Fruit fly (Drosophila melanogaster) whole organism, embryonic: ENCODE data around the gene Sil1.

Experiments used
- Adf1 ChIP-seq: fragments of 200-800 bp; sonication (Bioruptor generic); IDR thresholded peaks from 2 replicates; pipeline ENCODE4 v1.3.6; 2022; ENCODE audit warnings: missing biosample characterization, missing genetic modification characterization
- B-H2 ChIP-seq: fragments of 200-800 bp; sonication (Bioruptor generic); optimal IDR thresholded peaks from 2 replicates; lab custom pipeline; 2018; ENCODE audit warnings: missing biosample characterization, mild to moderate bottlenecking, missing genetic modification characterization
- CG10267 ChIP-seq: fragments of 200-800 bp; sonication (Bioruptor generic); optimal IDR thresholded peaks from 2 replicates; lab custom pipeline; 2018; ENCODE audit warnings: missing biosample characterization, mild to moderate bottlenecking, missing genetic modification characterization, moderate library complexity
- CG11560 ChIP-seq: fragments of 200-800 bp; sonication (Bioruptor generic); IDR thresholded peaks from 3 replicates; pipeline ENCODE4 v1.3.6; 2022; ENCODE audit warnings: missing biosample characterization, missing genetic modification characterization
- CG12299 ChIP-seq: fragments of 200-800 bp; sonication (Bioruptor generic); optimal IDR thresholded peaks from 2 replicates; lab custom pipeline; 2018; ENCODE audit warnings: missing biosample characterization, mild to moderate bottlenecking, missing genetic modification characterization
- CG1233 ChIP-seq: fragments of 200-800 bp; sonication (Bioruptor generic); optimal IDR thresholded peaks from 4 replicates; lab custom pipeline; 2018; ENCODE audit warnings: missing biosample characterization, mild to moderate bottlenecking, missing genetic modification characterization
- CG15269 ChIP-seq: fragments of 200-800 bp; sonication (Bioruptor generic); optimal IDR thresholded peaks from 2 replicates; lab custom pipeline; 2018; ENCODE audit warnings: missing biosample characterization, mild to moderate bottlenecking, missing genetic modification characterization, moderate library complexity
- CG1602 ChIP-seq: fragments of 200-800 bp; sonication (Bioruptor generic); optimal IDR thresholded peaks from 3 replicates; lab custom pipeline; 2016; ENCODE audit warnings: missing biosample characterization, missing genetic modification characterization
- CG17385 ChIP-seq: fragments of 200-800 bp; sonication (Bioruptor generic); optimal IDR thresholded peaks from 3 replicates; lab custom pipeline; 2018; ENCODE audit warnings: missing biosample characterization, mild to moderate bottlenecking, missing genetic modification characterization
- CG18011 ChIP-seq: fragments of 200-800 bp; sonication (Bioruptor generic); optimal IDR thresholded peaks from 2 replicates; lab custom pipeline; 2017; ENCODE audit warnings: missing biosample characterization, missing genetic modification characterization, mild to moderate bottlenecking, moderate library complexity, missing genotype
- CG2199 ChIP-seq: fragments of 200-800 bp; sonication (Bioruptor generic); IDR thresholded peaks from 3 replicates; pipeline ENCODE4 v1.3.6; 2022; ENCODE audit warnings: missing biosample characterization, missing genetic modification characterization
- CG3726 ChIP-seq: fragments of 200-800 bp; sonication (Bioruptor generic); IDR thresholded peaks from 3 replicates; pipeline ENCODE4, ENCODE4 v1.3.6; 2022; ENCODE audit warnings: missing biosample characterization, missing genetic modification characterization
- CG4820 ChIP-seq: fragments of 200-800 bp; sonication (Bioruptor generic); optimal IDR thresholded peaks from 3 replicates; lab custom pipeline; 2016; ENCODE audit warnings: missing biosample characterization, missing genetic modification characterization
- CG5245 ChIP-seq: fragments of 200-800 bp; sonication (Bioruptor generic); optimal IDR thresholded peaks from 3 replicates; lab custom pipeline; 2016; ENCODE audit warnings: missing biosample characterization, missing genetic modification characterization
- CG8089 ChIP-seq: fragments of 200-800 bp; sonication (Bioruptor generic); optimal IDR thresholded peaks from 3 replicates; lab custom pipeline; 2016; ENCODE audit warnings: missing biosample characterization, missing genetic modification characterization
- CG8388 ChIP-seq: fragments of 200-800 bp; sonication (Bioruptor generic); optimal IDR thresholded peaks from 2 replicates; lab custom pipeline; 2019; ENCODE audit warnings: missing biosample characterization, mild to moderate bottlenecking, missing genetic modification characterization, moderate library complexity
- Gug ChIP-seq: fragments of 200-800 bp; sonication (Bioruptor generic); IDR thresholded peaks from 4 replicates; pipeline ENCODE4 v1.3.6; 2022; ENCODE audit warnings: missing biosample characterization, missing genetic modification characterization
- Hand ChIP-seq: fragments of 200-800 bp; sonication (Bioruptor generic); optimal IDR thresholded peaks from 2 replicates; lab custom pipeline; 2017; ENCODE audit warnings: mild to moderate bottlenecking, missing biosample characterization, missing genetic modification reagents, missing genetic modification characterization
- HmgD ChIP-seq: fragments of 200-800 bp; sonication (Bioruptor generic); optimal IDR thresholded peaks from 3 replicates; lab custom pipeline; 2016; ENCODE audit warnings: missing biosample characterization, missing genetic modification characterization
- Hr3 ChIP-seq: fragments of 200-800 bp; sonication (Bioruptor generic); optimal IDR thresholded peaks from 3 replicates; lab custom pipeline; 2016; ENCODE audit warnings: missing biosample characterization, missing genetic modification characterization
- MBD-R2 ChIP-seq: fragments of 200-800 bp; sonication (Bioruptor generic); IDR thresholded peaks from 2 replicates; pipeline ENCODE4 v1.3.6; 2022; ENCODE audit warnings: missing biosample characterization, missing genetic modification characterization
- Optix ChIP-seq: fragments of 200-800 bp; sonication (Bioruptor generic); IDR thresholded peaks from 3 replicates; pipeline ENCODE4 v1.3.6; 2022; ENCODE audit warnings: missing biosample characterization, missing genetic modification characterization
- Pdp1 ChIP-seq, 2 experiments: fragments of 200-800 bp; sonication (Bioruptor generic); optimal IDR thresholded peaks; 3 replicates each; lab custom pipeline; 2016; ENCODE audit warnings: missing biosample characterization in 2 of 2, missing genetic modification characterization in 2 of 2, mild to moderate bottlenecking in 1 of 2, moderate library complexity in 1 of 2
- Side ChIP-seq: fragments of 200-800 bp; sonication (Bioruptor generic); optimal IDR thresholded peaks from 2 replicates; lab custom pipeline; 2016; ENCODE audit warnings: missing biosample characterization, missing genetic modification characterization
- Taf1 ChIP-seq: fragments of 200-800 bp; sonication (Bioruptor generic); IDR thresholded peaks from 2 replicates; pipeline ENCODE4 v1.3.6; 2022; ENCODE audit warnings: missing biosample characterization, missing genetic modification characterization
- YL-1 ChIP-seq: fragments of 200-800 bp; sonication (Bioruptor generic); optimal IDR thresholded peaks from 3 replicates; lab custom pipeline; 2017; ENCODE audit warnings: missing biosample characterization, mild to moderate bottlenecking, missing genetic modification characterization
- abd-A ChIP-seq: fragments of 200-800 bp; sonication (Bioruptor generic); optimal IDR thresholded peaks from 3 replicates; lab custom pipeline; 2019; ENCODE audit warnings: missing biosample characterization, mild to moderate bottlenecking, missing genetic modification characterization, moderate library complexity
- ac ChIP-seq: fragments of 200-800 bp; sonication (Bioruptor generic); optimal IDR thresholded peaks from 3 replicates; lab custom pipeline; 2017; ENCODE audit warnings: missing biosample characterization, mild to moderate bottlenecking, missing genetic modification characterization
- ase ChIP-seq: fragments of 200-800 bp; sonication (Bioruptor generic); IDR thresholded peaks from 3 replicates; pipeline ENCODE4 v1.3.6; 2022; ENCODE audit warnings: missing biosample characterization, missing genetic modification characterization
- ash1 ChIP-seq: fragments of 200-800 bp; sonication (Bioruptor generic); optimal IDR thresholded peaks from 2 replicates; lab custom pipeline; 2018; ENCODE audit warnings: missing biosample characterization, mild to moderate bottlenecking, missing genetic modification characterization
- bab2 ChIP-seq: fragments of 200-800 bp; sonication (Bioruptor generic); optimal IDR thresholded peaks from 2 replicates; lab custom pipeline; 2016; ENCODE audit warnings: missing biosample characterization, missing genetic modification characterization
- br ChIP-seq: fragments of >200 bp; optimal IDR thresholded peaks from 2 replicates; lab custom pipeline; 2017
- cg ChIP-seq: fragments of 200-800 bp; sonication (Bioruptor generic); optimal IDR thresholded peaks from 3 replicates; lab custom pipeline; 2019; ENCODE audit warnings: missing biosample characterization, mild to moderate bottlenecking, missing genetic modification characterization, moderate library complexity
- chinmo ChIP-seq: fragments of 200-800 bp; sonication (Bioruptor generic); IDR thresholded peaks from 4 replicates; pipeline ENCODE4 v1.3.6; 2022; ENCODE audit warnings: missing biosample characterization, missing genetic modification characterization; ENCODE audit not compliant: partially characterized antibody
- cwo ChIP-seq: fragments of 200-800 bp; sonication (Bioruptor generic); optimal IDR thresholded peaks from 3 replicates; lab custom pipeline; 2017; ENCODE audit warnings: missing biosample characterization, missing genetic modification characterization, mild to moderate bottlenecking, moderate library complexity, missing genetic modification reagents
- dan ChIP-seq: fragments of 200-800 bp; sonication (Bioruptor generic); IDR thresholded peaks from 2 replicates; pipeline ENCODE4 v1.3.6; 2022; ENCODE audit warnings: missing biosample characterization, missing genetic modification characterization
- danr ChIP-seq: fragments of 200-800 bp; sonication (Bioruptor generic); IDR thresholded peaks from 2 replicates; pipeline ENCODE4 v1.3.6; 2022; ENCODE audit warnings: missing biosample characterization, missing genetic modification characterization
- dimm ChIP-seq: fragments of 200-800 bp; sonication (Bioruptor generic); IDR thresholded peaks from 2 replicates; pipeline ENCODE4 v1.3.6; 2022; ENCODE audit warnings: missing biosample characterization, missing genetic modification characterization
- ems ChIP-seq: fragments of 200-800 bp; sonication (Bioruptor generic); optimal IDR thresholded peaks from 3 replicates; lab custom pipeline; 2016; ENCODE audit warnings: missing biosample characterization, missing genetic modification characterization
- eyg ChIP-seq: fragments of 200-800 bp; sonication (Bioruptor generic); optimal IDR thresholded peaks from 3 replicates; lab custom pipeline; 2016; ENCODE audit warnings: missing biosample characterization, missing genetic modification characterization
- gsb ChIP-seq: fragments of 200-800 bp; sonication (Bioruptor generic); IDR thresholded peaks from 2 replicates; pipeline ENCODE4 v1.3.6; 2022; ENCODE audit warnings: missing biosample characterization, missing genetic modification characterization
- ham ChIP-seq: fragments of 200-800 bp; sonication (Bioruptor generic); IDR thresholded peaks from 2 replicates; pipeline ENCODE4 v1.3.6; 2022; ENCODE audit warnings: missing biosample characterization, missing genetic modification characterization
- her ChIP-seq: fragments of 200-800 bp; sonication (Bioruptor generic); optimal IDR thresholded peaks from 2 replicates; lab custom pipeline; 2016; ENCODE audit warnings: missing biosample characterization, missing genetic modification characterization
- inv ChIP-seq: fragments of 200-800 bp; sonication (Bioruptor generic); IDR thresholded peaks from 2 replicates; pipeline ENCODE4 v1.3.6; 2022; ENCODE audit warnings: missing biosample characterization, missing genetic modification characterization; ENCODE audit not compliant: partially characterized antibody
- kni ChIP-seq: fragments of 200-800 bp; sonication (Bioruptor generic); optimal IDR thresholded peaks from 3 replicates; lab custom pipeline; 2017; ENCODE audit warnings: mild to moderate bottlenecking, missing biosample characterization, missing genetic modification reagents, missing genetic modification characterization
- lola ChIP-seq, 3 experiments: fragments of >200 bp in 2 of 3; fragments of 200-800 bp in 1 of 3; sonication (Bioruptor generic) in 1 of 3; optimal IDR thresholded peaks; 2 replicates each; lab custom pipeline; 2017 to 2019; ENCODE audit warnings: missing biosample characterization in 3 of 3, missing genetic modification characterization in 3 of 3, mild to moderate bottlenecking in 1 of 3, moderate library complexity in 1 of 3
- otp ChIP-seq: fragments of 200-800 bp; sonication (Bioruptor generic); IDR thresholded peaks from 3 replicates; pipeline ENCODE4, ENCODE4 v1.3.6; 2022; ENCODE audit warnings: missing biosample characterization, missing genetic modification characterization
- p53 ChIP-seq: fragments of 200-800 bp; sonication (Bioruptor generic); optimal IDR thresholded peaks from 2 replicates; lab custom pipeline; 2016; ENCODE audit warnings: missing biosample characterization, missing genetic modification characterization
- ranshi ChIP-seq: fragments of 200-800 bp; sonication (Bioruptor generic); IDR thresholded peaks from 2 replicates; pipeline ENCODE4 v1.3.6; 2022; ENCODE audit warnings: missing biosample characterization, missing genetic modification characterization
- so ChIP-seq: fragments of 200-800 bp; sonication (Bioruptor generic); IDR thresholded peaks from 3 replicates; pipeline ENCODE4 v1.3.6; 2022; ENCODE audit warnings: missing biosample characterization, missing genetic modification characterization
- sug ChIP-seq: fragments of 200-800 bp; optimal IDR thresholded peaks from 2 replicates; lab custom pipeline; 2019; ENCODE audit warnings: missing biosample characterization, mild to moderate bottlenecking, missing genetic modification characterization, moderate library complexity
- tx ChIP-seq: fragments of 200-800 bp; sonication (Bioruptor generic); optimal IDR thresholded peaks from 2 replicates; lab custom pipeline; 2016; ENCODE audit warnings: missing biosample characterization, missing genetic modification characterization

Gene Sil1

DNA sequence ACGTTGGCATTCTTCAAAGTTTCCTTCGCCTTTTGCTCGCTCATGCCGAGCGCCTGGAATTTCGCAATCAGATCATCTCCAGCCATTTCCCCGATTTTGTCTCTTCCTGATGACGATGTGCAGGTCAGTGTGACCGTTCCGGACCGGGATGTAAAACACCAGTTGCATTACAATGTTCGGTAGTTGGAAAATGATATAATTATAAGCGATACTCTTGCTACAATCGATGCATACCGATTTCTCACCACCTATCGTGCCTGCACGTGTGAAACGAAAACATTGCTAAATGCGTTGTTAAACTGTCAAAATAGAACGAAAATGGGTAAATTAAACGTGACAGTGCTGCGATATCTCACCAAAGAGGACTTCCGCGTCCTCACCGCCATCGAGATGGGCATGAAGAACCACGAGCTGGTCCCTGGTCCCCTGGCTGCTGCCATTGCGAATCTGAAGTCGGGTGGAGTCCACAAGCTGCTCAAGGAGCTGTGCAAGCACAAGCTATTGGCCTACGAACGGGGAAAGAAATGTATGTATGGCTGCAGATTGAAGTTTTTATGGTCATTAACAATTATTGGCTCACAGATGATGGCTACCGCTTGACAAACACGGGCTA, 30.4 kb upstream of the Sil1 start, which contains the start of the genes GlnRS and RIOK2 (continued):
- TF ChIP-seq tx: no peak
- no peak for TF ChIP-seq CG17385
- no peak for TF ChIP-seq Taf1
- TF ChIP-seq Adf1 (GFP tag; lab: Robert Waterston, UW): no peak
- no peak for TF ChIP-seq br (lab: Kevin White, UChicago)
- no peak for TF ChIP-seq CG11560 (tag; lab: Robert Waterston, UW)
- peak; percentile 94 for TF ChIP-seq inv (GFP tag; lab: Robert Waterston, UW)
- no peak for TF ChIP-seq otp (GFP tag; lab: Robert Waterston, UW)
- TF ChIP-seq Pdp1 (GFP tag; optimal IDR thresholded peaks at IDR 0.05; lab: Kevin White, UChicago): no peak
- TF ChIP-seq CG4820 (GFP tag; lab: Kevin White, UChicago): no peak
- peak; percentile 96 for TF ChIP-seq cwo (GFP tag; lab: Kevin White, UChicago)
- TF ChIP-seq her (GFP tag; lab: Kevin White, UChicago): no peak
- no peak for TF ChIP-seq ash1 (GFP tag; lab: Kevin White, UChicago)
- TF ChIP-seq p53 (GFP tag; lab: Kevin White, UChicago): peak; percentile 32
- TF ChIP-seq chinmo (GFP tag; lab: Robert Waterston, UW): peak; percentile 100
- peak; percentile 53 for TF ChIP-seq B-H2 (GFP tag; lab: Kevin White, UChicago)
- no peak for TF ChIP-seq CG5245 (GFP tag; lab: Kevin White, UChicago)
- no peak for TF ChIP-seq ham
- TF ChIP-seq CG8388 (GFP tag; lab: Kevin White, UChicago): no peak
- TF ChIP-seq CG10267 (tag; lab: Kevin White, UChicago): peak; percentile 62
- no peak for TF ChIP-seq Hr3 (GFP tag; lab: Kevin White, UChicago)
- TF ChIP-seq so: no peak
- no peak for TF ChIP-seq CG1233
- no peak for TF ChIP-seq ranshi (GFP tag; lab: Robert Waterston, UW)
- TF ChIP-seq Hand (GFP tag; lab: Kevin White, UChicago): no peak
- no peak for TF ChIP-seq ase (GFP tag; lab: Robert Waterston, UW)
- TF ChIP-seq eyg: no peak
- peak; percentile 98 for TF ChIP-seq YL-1 (GFP tag; lab: Kevin White, UChicago)
- TF ChIP-seq danr (GFP tag; lab: Robert Waterston, UW): no peak
- no peak for TF ChIP-seq CG18011 (GFP tag; lab: Kevin White, UChicago)
- no peak for TF ChIP-seq CG8089 (GFP tag; lab: Kevin White, UChicago)
- no peak for TF ChIP-seq kni
- peak in 1 of 3 experiments; percentile 100 for TF ChIP-seq lola (GFP tag; optimal IDR thresholded peaks at IDR 0.05; lab: Kevin White, UChicago)
- peak; percentile 34 for TF ChIP-seq Side (GFP tag; lab: Kevin White, UChicago)
- peak; percentile 14 for TF ChIP-seq CG12299 (tag; lab: Kevin White, UChicago)
- no peak for TF ChIP-seq CG15269 (tag; lab: Kevin White, UChicago)
- no peak for TF ChIP-seq abd-A (tag; lab: Kevin White, UChicago)
- TF ChIP-seq Gug (GFP tag; lab: Robert Waterston, UW): no peak
- no peak for TF ChIP-seq dimm (GFP tag; lab: Robert Waterston, UW)
- no peak for TF ChIP-seq cg
- TF ChIP-seq ac (GFP tag; lab: Kevin White, UChicago): no peak
- TF ChIP-seq CG3726: no peak
- TF ChIP-seq dan (GFP tag; lab: Robert Waterston, UW): no peak
- TF ChIP-seq gsb (GFP tag; lab: Robert Waterston, UW): no peak
- TF ChIP-seq Optix: no peak
- TF ChIP-seq bab2 (GFP tag; lab: Kevin White, UChicago): no peak
- no peak for TF ChIP-seq CG1602 (GFP tag; lab: Kevin White, UChicago)
- peak; percentile 56 for TF ChIP-seq sug (tag; lab: Kevin White, UChicago)
- peak; percentile 50 for TF ChIP-seq HmgD (GFP tag; lab: Kevin White, UChicago)
- TF ChIP-seq CG2199 (GFP tag; lab: Robert Waterston, UW): no peak
- TF ChIP-seq ems: no peak
- peak; percentile 98 for TF ChIP-seq MBD-R2 (GFP tag; lab: Robert Waterston, UW)
